Fruit fly (Drosophila melanogaster): Measurements from ENCODE around the gene Grasp65.

Gene Grasp65

DNA sequence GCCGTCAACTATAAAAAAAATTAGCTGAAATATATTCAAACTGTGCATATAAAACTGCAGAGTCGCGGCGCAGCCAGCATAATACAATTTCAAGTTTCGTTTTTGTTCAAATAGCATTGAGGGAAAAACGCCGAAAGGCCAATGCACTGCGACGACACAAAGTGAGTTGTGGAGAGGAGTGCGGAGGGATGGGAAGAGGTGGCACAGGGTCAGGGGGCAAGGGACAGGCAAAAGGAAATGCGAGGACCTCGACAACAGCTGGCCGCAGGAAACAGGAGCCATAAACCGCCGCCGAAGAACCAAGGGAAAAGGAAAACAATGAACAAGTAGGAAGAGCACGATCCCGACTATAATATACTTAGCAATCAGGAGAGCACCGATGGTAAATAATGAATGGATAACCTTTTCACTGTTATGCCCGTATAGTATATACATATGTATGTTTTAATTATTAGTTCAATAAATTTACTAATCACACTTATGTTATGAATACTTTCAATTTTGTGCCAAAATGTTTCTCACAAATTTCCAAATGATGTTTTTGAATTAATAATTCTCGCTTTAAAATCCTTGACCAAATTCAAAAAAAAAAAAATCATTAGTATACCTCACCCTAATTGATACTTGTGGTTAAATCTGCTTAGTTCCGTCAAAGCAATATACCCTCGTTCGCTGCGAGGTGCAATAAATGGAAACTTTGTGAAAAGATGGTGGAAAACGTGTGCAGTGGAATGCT lies 26.0 kb upstream of the Grasp65 start:
- TF ChIP-seq CG9948 (tag; optimal IDR thresholded peaks at IDR 0.05): peak; percentile 69
- peak; percentile 57 for TF ChIP-seq CG8301 (tag; optimal IDR thresholded peaks at IDR 0.05)
- no peak for TF ChIP-seq Ets98B (GFP tag; IDR thresholded peaks at IDR 0.05)
- no peak for TF ChIP-seq fd96Ca (GFP tag; IDR thresholded peaks at IDR 0.05)
- TF ChIP-seq rn (GFP tag; IDR thresholded peaks at IDR 0.05): no peak
- peak; percentile 64; the same call in 2 of the 3 replicates for TF ChIP-seq CG4496 (GFP tag; IDR thresholded peaks at IDR 0.05)
- no peak for TF ChIP-seq Snoo (tag; optimal IDR thresholded peaks at IDR 0.05)
- no peak for TF ChIP-seq CG10348 (GFP tag; IDR thresholded peaks at IDR 0.05)
- no peak for TF ChIP-seq gl (tag; optimal IDR thresholded peaks at IDR 0.05)
- peak; percentile 51 for TF ChIP-seq Pif1B (GFP tag; optimal IDR thresholded peaks at IDR 0.05)
- no peak for TF ChIP-seq CG32121 (GFP tag; IDR thresholded peaks at IDR 0.05)
- TF ChIP-seq CG12605 (GFP tag; IDR thresholded peaks at IDR 0.05): no peak
- peak; percentile 71 for TF ChIP-seq Pif1A (GFP tag; optimal IDR thresholded peaks at IDR 0.05)
- peak; percentile 48 for TF ChIP-seq CG17806 (tag; optimal IDR thresholded peaks at IDR 0.05)
- TF ChIP-seq CG14655 (GFP tag; optimal IDR thresholded peaks at IDR 0.05): peak; percentile 67
- TF ChIP-seq CG8159 (tag; optimal IDR thresholded peaks at IDR 0.05): peak; percentile 38
- peak; percentile 29 for TF ChIP-seq D1 (tag; optimal IDR thresholded peaks at IDR 0.05)
- TF ChIP-seq CG15710 (tag; optimal IDR thresholded peaks at IDR 0.05): peak; percentile 40
- no peak for TF ChIP-seq CG13204 (GFP tag; optimal IDR thresholded peaks at IDR 0.05)
- peak; percentile 29 for TF ChIP-seq CG34367 (tag; optimal IDR thresholded peaks at IDR 0.05)
- TF ChIP-seq EcR (GFP tag; optimal IDR thresholded peaks at IDR 0.05): peak; percentile 96

DNA sequence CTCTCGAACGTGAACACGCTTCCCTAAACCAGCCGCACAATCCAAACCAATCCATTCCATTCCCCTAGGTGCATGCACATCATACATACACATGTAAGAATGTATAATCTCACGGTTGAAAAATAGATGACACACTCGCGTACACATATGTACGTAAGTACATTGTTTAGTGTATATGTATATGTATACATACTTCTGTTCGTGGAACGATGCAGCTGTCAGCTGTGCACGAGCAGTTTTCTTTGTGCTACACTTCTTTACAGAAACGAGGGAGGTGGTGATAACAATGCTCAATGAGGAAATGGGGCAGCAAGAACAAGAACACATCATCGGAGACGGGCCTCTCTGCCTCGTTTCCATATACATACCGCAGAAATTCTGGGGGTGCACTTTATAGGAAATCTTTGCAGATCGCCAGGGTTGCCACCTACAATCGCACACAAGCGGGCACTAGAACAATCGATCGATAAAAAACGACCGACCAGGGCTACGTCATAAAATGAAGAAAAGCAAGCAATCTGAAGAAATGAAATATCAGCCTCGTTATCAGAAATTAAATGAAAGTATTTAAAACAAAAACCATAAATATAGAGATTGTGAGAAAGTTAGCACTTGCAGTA lies 25.3 kb upstream of the Grasp65 start:
- no peak for TF ChIP-seq D1 (tag; optimal IDR thresholded peaks at IDR 0.05)
- TF ChIP-seq EcR (GFP tag; optimal IDR thresholded peaks at IDR 0.05): peak; percentile 74
- peak; percentile 25 for TF ChIP-seq CG13204 (GFP tag; optimal IDR thresholded peaks at IDR 0.05)

DNA sequence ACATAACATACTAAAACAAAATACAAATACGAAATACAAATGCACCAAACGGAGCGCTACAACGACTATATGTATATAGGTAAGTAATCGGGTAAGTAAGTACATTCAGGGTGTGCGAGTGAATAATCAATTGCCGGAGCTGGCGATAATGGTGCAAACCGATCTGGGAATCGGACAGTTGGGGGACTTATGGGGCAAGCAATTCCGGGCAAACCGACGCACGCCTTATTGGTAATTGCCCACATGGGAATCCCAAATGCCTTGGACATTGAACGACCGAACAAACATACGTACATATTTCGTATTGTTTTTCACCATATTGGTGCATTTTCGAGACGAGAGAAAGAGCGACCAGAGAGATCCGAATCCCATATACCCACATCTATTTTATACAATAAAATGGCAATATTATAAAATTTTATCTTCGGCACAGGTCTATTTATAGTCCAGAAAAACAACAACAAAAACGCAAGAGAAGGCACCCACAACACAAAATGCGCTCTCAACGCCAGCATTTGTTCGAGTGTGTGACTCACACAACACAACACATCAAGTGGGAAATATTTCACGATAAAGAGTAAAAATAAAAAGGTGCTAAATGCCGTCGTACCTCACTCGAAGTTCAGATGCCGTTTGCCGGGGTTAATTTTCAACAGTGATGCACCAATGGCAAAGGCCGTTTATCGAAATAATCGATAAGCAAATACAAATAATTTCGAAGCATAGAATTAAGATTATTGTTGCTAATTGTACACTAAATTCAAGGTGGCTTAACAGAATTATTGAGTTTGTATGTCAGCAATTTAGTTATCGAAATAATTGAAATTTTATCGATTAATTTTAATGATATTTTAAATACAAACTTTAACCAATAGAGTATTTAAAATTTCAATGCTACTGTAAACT lies 24.3 kb upstream of the Grasp65 start:
- TF ChIP-seq CG4496 (GFP tag; IDR thresholded peaks at IDR 0.05) (0 out of 3 replicates have a peak, but pooled peaks have one; percentile 23), CG9948 (tag; optimal IDR thresholded peaks at IDR 0.05) (no peak)

DNA sequence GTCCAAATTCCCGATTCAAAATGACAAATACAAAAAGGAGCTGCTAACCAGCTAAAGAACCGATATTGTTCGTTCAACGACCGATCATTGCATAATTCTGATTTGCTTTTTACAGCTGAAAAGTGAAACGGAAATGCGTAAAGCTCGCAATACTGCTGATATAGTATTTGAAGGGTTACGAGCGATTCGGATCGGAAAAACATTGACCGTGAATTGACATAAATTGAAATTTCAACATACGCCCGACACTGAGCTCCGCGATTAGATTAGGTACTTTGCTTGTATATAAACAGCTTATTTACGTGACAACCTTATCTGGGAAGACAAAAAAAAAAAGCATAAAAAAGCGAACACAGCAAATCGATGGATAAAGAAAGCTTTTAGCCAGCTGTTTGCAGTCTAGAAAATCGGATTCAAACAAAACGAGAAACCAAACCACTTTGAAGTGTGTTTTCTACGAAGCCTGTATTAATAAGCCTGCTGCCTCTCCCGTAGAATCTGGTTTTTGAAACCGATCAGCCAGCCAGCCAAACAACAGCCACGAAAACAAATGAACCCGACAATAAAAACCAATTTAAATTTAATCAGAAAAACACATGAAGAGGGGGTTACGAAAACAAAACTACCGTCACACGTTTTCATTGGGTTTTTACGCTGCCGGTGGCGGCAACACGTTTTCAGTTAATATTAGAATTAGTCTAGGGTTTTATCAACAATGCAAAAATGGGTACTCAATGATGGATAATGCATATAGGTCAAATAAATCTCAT lies 23.1 kb upstream of the Grasp65 start:
- TF ChIP-seq rn (GFP tag; IDR thresholded peaks at IDR 0.05): no peak
- TF ChIP-seq EcR (GFP tag; optimal IDR thresholded peaks at IDR 0.05): peak; percentile 39

DNA sequence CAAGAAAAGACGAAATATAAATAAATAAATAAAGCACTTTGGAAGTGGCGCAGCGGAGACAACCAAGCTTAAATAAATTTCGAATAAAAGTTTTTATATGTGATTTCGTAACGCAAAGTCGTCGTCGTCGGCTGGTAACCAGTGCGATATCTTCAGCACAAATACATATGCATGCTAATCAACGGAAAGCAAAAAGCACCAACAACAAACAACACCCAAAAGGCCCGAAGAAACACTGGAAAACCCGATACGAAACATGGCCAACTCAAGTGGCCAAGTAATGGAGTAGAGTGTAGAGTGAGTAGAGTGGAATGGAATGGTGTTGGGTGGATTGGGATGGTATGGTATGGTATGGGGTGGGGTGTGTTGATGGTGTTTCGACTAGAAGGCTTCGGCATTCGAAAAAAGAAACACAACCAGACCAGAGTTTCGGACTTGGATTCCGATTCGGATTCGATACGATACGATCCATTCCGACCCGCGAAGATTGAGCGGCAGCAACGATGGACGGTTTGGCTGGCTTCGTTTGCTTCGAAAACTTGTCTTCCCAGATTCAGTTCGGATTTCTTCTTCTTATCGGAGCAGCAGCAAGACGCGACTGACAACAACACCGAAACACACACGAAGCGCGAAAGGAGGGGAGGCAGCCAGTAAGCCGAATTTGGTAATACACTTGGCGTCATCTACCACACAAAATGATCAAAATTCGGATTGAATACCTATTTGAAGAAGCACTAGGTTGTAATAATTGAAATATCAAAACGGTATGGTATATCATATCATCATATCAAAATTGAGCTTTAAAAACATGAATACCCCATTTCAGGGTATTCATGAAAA lies 22.0 kb upstream of the Grasp65 start:
- TF ChIP-seq Pif1B (GFP tag; optimal IDR thresholded peaks at IDR 0.05): peak; percentile 97
- TF ChIP-seq CG10348 (GFP tag; IDR thresholded peaks at IDR 0.05): peak; percentile 90
- TF ChIP-seq CG4496 (GFP tag; IDR thresholded peaks at IDR 0.05): peak; percentile 98
- peak; percentile 97 for TF ChIP-seq CG32121 (GFP tag; IDR thresholded peaks at IDR 0.05)
- peak; percentile 99 for TF ChIP-seq CG17806 (tag; optimal IDR thresholded peaks at IDR 0.05)
- TF ChIP-seq Ets98B (GFP tag; IDR thresholded peaks at IDR 0.05): peak; percentile 95
- peak; percentile 95 for TF ChIP-seq Snoo (tag; optimal IDR thresholded peaks at IDR 0.05)
- TF ChIP-seq CG9948 (tag; optimal IDR thresholded peaks at IDR 0.05): peak; percentile 97
- peak; percentile 97 for TF ChIP-seq gl (tag; optimal IDR thresholded peaks at IDR 0.05)
- peak; percentile 95 for TF ChIP-seq rn (GFP tag; IDR thresholded peaks at IDR 0.05)
- peak; percentile 31 for TF ChIP-seq EcR (GFP tag; optimal IDR thresholded peaks at IDR 0.05)
- TF ChIP-seq D1 (tag; optimal IDR thresholded peaks at IDR 0.05): peak; percentile 80
- peak; percentile 92 for TF ChIP-seq CG12605 (GFP tag; IDR thresholded peaks at IDR 0.05)
- peak; percentile 92 for TF ChIP-seq CG8159 (tag; optimal IDR thresholded peaks at IDR 0.05)
- TF ChIP-seq CG15710 (tag; optimal IDR thresholded peaks at IDR 0.05): peak; percentile 98
- peak; percentile 95 for TF ChIP-seq CG14655 (GFP tag; optimal IDR thresholded peaks at IDR 0.05)
- TF ChIP-seq fd96Ca (GFP tag; IDR thresholded peaks at IDR 0.05): peak; percentile 98
- TF ChIP-seq CG8301 (tag; optimal IDR thresholded peaks at IDR 0.05): peak; percentile 93
- TF ChIP-seq CG34367 (tag; optimal IDR thresholded peaks at IDR 0.05): peak; percentile 98
- TF ChIP-seq Pif1A (GFP tag; optimal IDR thresholded peaks at IDR 0.05): peak; percentile 98
- peak; percentile 95 for TF ChIP-seq CG13204 (GFP tag; optimal IDR thresholded peaks at IDR 0.05)

Data from whole organism, pupa.